Worm (Caenorhabditis elegans): ENCODE data around the gene tbc-2.
A peak's percentile ranks its signal among the peaks of the same experiment; 100 is the strongest.
"Not testable (repeated sequence)": the region's sequence is repeated elsewhere in the genome, so short reads cannot be mapped to it uniquely, and the experiment has no call there.

The tbc-2 gene

ce11 chrII:5827364-5827763 lies at the start of gene tbc-2:
TSS of gene tbc-2 (minus strand) at chrII:5827443.
- TF ChIP-seq bed-3 (GFP tag; optimal IDR thresholded peaks at IDR 0.05) (no peak), mls-2 (tag; optimal IDR thresholded peaks at IDR 0.05) (no peak), lsy-2 (tag; optimal IDR thresholded peaks at IDR 0.05) (no peak)

- not testable (repeated sequence) for TF ChIP-seq bed-3 (GFP tag; optimal IDR thresholded peaks at IDR 0.05); cnd-1 (tag; optimal IDR thresholded peaks at IDR 0.05); ceh-83 (GFP tag; optimal IDR thresholded peaks at IDR 0.05)
Observed at ce11 chrII:5876511-5876910, 49.3 kb upstream of the tbc-2 start, which contains the start of gene F55C12.2. TSS of gene F55C12.2 (plus strand) at chrII:5876811.

DNA sequence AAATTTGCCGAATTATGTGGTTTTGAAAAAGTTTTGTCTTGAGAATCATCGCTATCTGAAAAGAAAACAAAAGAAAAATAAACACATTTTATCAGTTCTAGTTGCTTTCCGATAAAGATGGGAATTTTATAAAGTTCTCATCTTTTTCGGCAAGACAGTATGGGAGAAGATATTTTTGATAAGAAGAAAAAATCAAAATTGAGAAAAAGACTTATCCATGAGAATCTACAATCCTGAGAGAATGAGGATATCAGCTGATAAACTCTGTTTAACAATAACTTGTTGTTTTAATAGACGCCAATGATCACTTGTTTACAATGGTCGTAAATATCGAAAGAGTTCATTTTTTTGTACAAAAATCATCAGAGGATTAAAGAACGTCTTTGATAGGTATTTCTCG lies 48.8 kb upstream of the tbc-2 start, which contains the start of gene F55C12.6:
Gene F55C12.6, minus strand, starts transcription at position 101 of the 400 bp plus-strand sequence.
- TF ChIP-seq M03D4.4 (tag; optimal IDR thresholded peaks at IDR 0.05) (no peak), sptf-1 (tag; optimal IDR thresholded peaks at IDR 0.05) (no peak), pha-4 (tag; optimal IDR thresholded peaks at IDR 0.05) (no peak), snpc-4 (tag; optimal IDR thresholded peaks at IDR 0.05) (no peak), unc-62 (GFP tag; optimal IDR thresholded peaks at IDR 0.05) (no peak), ceh-39 (tag; optimal IDR thresholded peaks at IDR 0.05) (no peak), lin-13 (tag; optimal IDR thresholded peaks at IDR 0.05) (no peak), nhr-76 (tag; optimal IDR thresholded peaks at IDR 0.05) (no peak), sem-2 (GFP tag; optimal IDR thresholded peaks at IDR 0.05) (no peak), cnd-1 (tag; optimal IDR thresholded peaks at IDR 0.05) (no peak), ztf-11 (tag; optimal IDR thresholded peaks at IDR 0.05) (no peak), mab-5 (tag; optimal IDR thresholded peaks at IDR 0.05) (no peak), elt-1 (tag; optimal IDR thresholded peaks at IDR 0.05; ENCODE audit: borderline replicate concordance, insufficient read depth) (no peak), lin-32 (GFP tag; optimal IDR thresholded peaks at IDR 0.05) (no peak), bed-3 (GFP tag; optimal IDR thresholded peaks at IDR 0.05) (no peak), ces-1 (GFP tag; optimal IDR thresholded peaks at IDR 0.05) (no peak), blmp-1 (tag; optimal IDR thresholded peaks at IDR 0.05) (no peak)

ce11 chrII:5874130-5874529 lies 46.9 kb upstream of the tbc-2 start:
- TF ChIP-seq elt-3 (tag; optimal IDR thresholded peaks at IDR 0.05) (no peak), mab-5 (tag; optimal IDR thresholded peaks at IDR 0.05) (no peak), ceh-39 (tag; optimal IDR thresholded peaks at IDR 0.05) (no peak), pha-4 (tag; optimal IDR thresholded peaks at IDR 0.05) (no peak), ham-2 (GFP tag; optimal IDR thresholded peaks at IDR 0.05) (no peak), nhr-237 (tag; optimal IDR thresholded peaks at IDR 0.05) (no peak), unc-39 (tag; optimal IDR thresholded peaks at IDR 0.05) (no peak), unc-120 (tag; optimal IDR thresholded peaks at IDR 0.05; ENCODE audit: poor library complexity, severe bottlenecking) (no peak), nhr-2 (tag; optimal IDR thresholded peaks at IDR 0.05) (no peak), ztf-11 (tag; optimal IDR thresholded peaks at IDR 0.05) (no peak), lin-32 (GFP tag; optimal IDR thresholded peaks at IDR 0.05) (no peak), unc-62 (GFP tag; optimal IDR thresholded peaks at IDR 0.05) (no peak)

- TF ChIP-seq mep-1 (tag; optimal IDR thresholded peaks at IDR 0.05) (peak; percentile 86), lin-13 (tag; optimal IDR thresholded peaks at IDR 0.05) (peak; percentile 54), tbx-8 (GFP tag; optimal IDR thresholded peaks at IDR 0.05) (no peak), ces-1 (GFP tag; optimal IDR thresholded peaks at IDR 0.05) (peak; percentile 89), nhr-76 (tag; optimal IDR thresholded peaks at IDR 0.05) (no peak), lsy-2 (tag; optimal IDR thresholded peaks at IDR 0.05) (peak; percentile 30)
Observed at ce11 chrII:5873564-5874070, 46.4 kb upstream of the tbc-2 start, which contains the start of gene tex-2. TSS of gene tex-2 (minus strand) at chrII:5873614.

- TF ChIP-seq ham-2 (GFP tag; optimal IDR thresholded peaks at IDR 0.05) (no peak), snpc-4 (tag; optimal IDR thresholded peaks at IDR 0.05) (no peak), ceh-83 (GFP tag; optimal IDR thresholded peaks at IDR 0.05) (no peak), lin-13 (tag; optimal IDR thresholded peaks at IDR 0.05) (no peak), unc-62 (GFP tag; optimal IDR thresholded peaks at IDR 0.05) (no peak)
Observed at ce11 chrII:5872414-5872813, 45.2 kb upstream of the tbc-2 start.
